Worm (Caenorhabditis elegans) whole organism, mixed stage, embryonic: ENCODE data around the gene sel-2.

ENCODE experiments used
- M03D4.4 ChIP-seq: sonication (generic microtip); optimal IDR thresholded peaks from 2 replicates; lab custom pipeline; 2017; ENCODE audit warnings: mild to moderate bottlenecking, missing genetic modification characterization, missing compliant biosample characterization
- ham-2 ChIP-seq: fragments of 200-800 bp; sonication (Bioruptor generic); optimal IDR thresholded peaks from 2 replicates; lab custom pipeline; 2018; ENCODE audit warnings: mild to moderate bottlenecking, missing genetic modification characterization, missing compliant biosample characterization
- unc-39 ChIP-seq: fragments of 150-350 bp; optimal IDR thresholded peaks from 2 replicates; lab custom pipeline; 2014; ENCODE audit warnings: missing biosample characterization, missing genetic modification characterization
- unc-62 ChIP-seq: fragments of 150-350 bp; optimal IDR thresholded peaks from 2 replicates; lab custom pipeline; 2014; ENCODE audit warnings: missing biosample characterization, missing genetic modification reagents, missing genetic modification characterization
- ztf-11 ChIP-seq: fragments of 150-350 bp; optimal IDR thresholded peaks from 2 replicates; lab custom pipeline; 2014; ENCODE audit warnings: missing biosample characterization, missing genetic modification characterization

DNA sequence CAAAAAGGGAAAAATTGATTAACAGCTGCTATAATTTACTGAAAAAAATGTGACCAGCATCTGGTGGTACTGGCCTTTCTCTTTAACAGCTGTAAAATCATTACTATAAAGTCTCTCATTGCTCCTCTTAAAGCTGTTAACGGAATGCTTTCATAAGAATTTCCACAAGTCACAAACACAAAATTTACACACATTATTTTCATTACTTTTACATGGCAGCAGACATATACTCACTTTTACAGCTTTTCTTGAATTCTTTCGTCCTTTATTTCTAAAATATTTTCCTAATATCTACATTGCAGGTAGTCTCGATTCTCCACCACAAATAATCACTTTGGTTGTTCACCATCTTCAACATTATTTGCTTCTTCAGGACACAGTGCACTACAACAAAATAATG, 58.9 kb downstream of the sel-2 start, which contains the start of gene imph-1:
- TF ChIP-seq ham-2 (GFP tag; lab: Kevin White, UChicago) = no peak
- TF ChIP-seq unc-39 (tag; lab: Kevin White, UChicago) = no peak
- no peak for TF ChIP-seq ztf-11 (tag; lab: Kevin White, UChicago)
- TF ChIP-seq unc-62 (GFP tag; lab: Kevin White, UChicago) = no peak
- no peak for TF ChIP-seq M03D4.4 (tag; lab: Kevin White, UChicago)
